Worm (Caenorhabditis elegans): Measurements from ENCODE around the gene M18.6.
"Not testable (repeated sequence)": the region's sequence is repeated elsewhere in the genome, so short reads cannot be mapped to it uniquely, and the experiment has no call there.

M18.6 gene

ce11 chrIV:12129204-12129603 is 8.1 kb downstream of the M18.6 start, which contains the start of gene lin-24:
Gene lin-24 (plus strand): TSS chrIV:12129504.
- TF ChIP-seq ceh-32 (tag; optimal IDR thresholded peaks at IDR 0.05; ENCODE audit: poor library complexity) (no peak), hmg-1.1 (GFP tag; IDR thresholded peaks at IDR 0.05) (no peak), duxl-1 (tag; optimal IDR thresholded peaks at IDR 0.05; ENCODE audit: poor library complexity) (no peak), vab-7 (GFP tag; IDR thresholded peaks at IDR 0.05) (no peak), nhr-111 (GFP tag; optimal IDR thresholded peaks at IDR 0.05) (no peak), spr-3 (GFP tag; optimal IDR thresholded peaks at IDR 0.05) (no peak), jun-1 (tag; optimal IDR thresholded peaks at IDR 0.05) (no peak), T20F7.1 (GFP tag; optimal IDR thresholded peaks at IDR 0.05) (no peak), mxl-2 (GFP tag; conservative IDR thresholded peaks at IDR 0.05) (no peak), lin-1 (GFP tag; IDR thresholded peaks at IDR 0.05) (no peak)

- TF ChIP-seq Y48G9A.11 (GFP tag; IDR thresholded peaks at IDR 0.05) (no peak), skn-1 (tag; optimal IDR thresholded peaks at IDR 0.05) (no peak), dve-1 (tag; optimal IDR thresholded peaks at IDR 0.05; ENCODE audit: insufficient read depth) (no peak), ztf-11 (tag; optimal IDR thresholded peaks at IDR 0.05) (no peak), ceh-28 (tag; optimal IDR thresholded peaks at IDR 0.05) (no peak), unc-62 (GFP tag; optimal IDR thresholded peaks at IDR 0.05 in 1 of 2) (peak in 1 of 2 experiments; percentile 60), unc-62 (tag; optimal IDR thresholded peaks at IDR 0.05) (no peak), ceh-20 (GFP tag; IDR thresholded peaks at IDR 0.05) (0 out of 2 replicates have a peak, but pooled peaks have one; percentile 16), rbr-2 (tag; optimal IDR thresholded peaks at IDR 0.05) (no peak), hlh-30 (tag; optimal IDR thresholded peaks at IDR 0.05; ENCODE audit: insufficient read depth) (peak; percentile 17)
Observed at ce11 chrIV:12131308-12132072, 10.4 kb downstream of the M18.6 start.

DNA sequence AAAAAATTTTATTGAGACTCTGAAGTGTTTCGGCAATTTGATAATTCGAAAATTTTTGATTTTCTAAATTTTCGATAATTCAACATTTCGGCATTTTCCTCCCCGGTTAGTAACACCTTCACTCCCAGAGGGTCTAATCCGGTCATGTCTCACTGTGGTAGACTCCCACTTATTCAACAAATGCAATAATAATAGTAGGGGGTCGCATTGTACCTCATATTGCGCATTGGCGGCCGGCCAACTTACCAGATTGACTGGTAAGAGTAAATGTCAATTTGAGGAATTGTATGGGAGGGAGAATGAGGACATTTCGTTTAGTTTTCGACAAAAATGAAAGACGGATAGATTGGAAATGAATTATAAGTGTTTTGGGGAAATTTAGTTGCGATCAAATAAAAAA is 12.7 kb downstream of the M18.6 start:
- TF ChIP-seq mes-2 (tag; optimal IDR thresholded peaks at IDR 0.05; ENCODE audit: poor library complexity, severe bottlenecking) (peak; percentile 1), lin-38 (GFP tag; IDR thresholded peaks at IDR 0.05) (no peak), skn-1 (tag; optimal IDR thresholded peaks at IDR 0.05) (no peak), dve-1 (tag; optimal IDR thresholded peaks at IDR 0.05; ENCODE audit: insufficient read depth) (no peak), set-16 (GFP tag; IDR thresholded peaks at IDR 0.05) (no peak)

- TF ChIP-seq F37D6.2 (tag; optimal IDR thresholded peaks at IDR 0.05) (no peak), set-16 (GFP tag; IDR thresholded peaks at IDR 0.05) (no peak)
Observed at ce11 chrIV:12134991-12135390, 13.9 kb downstream of the M18.6 start.

- TF ChIP-seq daf-19 (GFP tag; conservative IDR thresholded peaks at IDR 0.05); nhr-6 (tag; optimal IDR thresholded peaks at IDR 0.05); T26A8.4 (GFP tag; IDR thresholded peaks at IDR 0.05): not testable (repeated sequence)
Observed at ce11 chrIV:12138093-12138492, 17.0 kb downstream of the M18.6 start, which contains the start of gene B0001.4. Gene B0001.4 (minus strand): TSS chrIV:12138193.

- TF ChIP-seq jun-1 (tag; optimal IDR thresholded peaks at IDR 0.05) (no peak), unc-62 (GFP tag; optimal IDR thresholded peaks at IDR 0.05 in 1 of 2) (peak in 1 of 2 experiments; percentile 50), unc-62 (tag; optimal IDR thresholded peaks at IDR 0.05) (no peak)
Observed at ce11 chrIV:12140959-12141358, 19.8 kb downstream of the M18.6 start, which contains the start of gene B0001.8. Gene B0001.8 (minus strand): TSS chrIV:12141059.

- no peak for TF ChIP-seq nhr-102 (tag; optimal IDR thresholded peaks at IDR 0.05)
- no peak for TF ChIP-seq madf-9 (GFP tag; conservative IDR thresholded peaks at IDR 0.05)
- no peak for TF ChIP-seq nhr-48 (tag; optimal IDR thresholded peaks at IDR 0.05)
- no peak for TF ChIP-seq T26A8.4 (GFP tag; IDR thresholded peaks at IDR 0.05)
- TF ChIP-seq T20F7.1 (GFP tag; optimal IDR thresholded peaks at IDR 0.05): no peak
- no peak for TF ChIP-seq ceh-32 (tag; optimal IDR thresholded peaks at IDR 0.05; ENCODE audit: poor library complexity)
- TF ChIP-seq F10B5.3 (tag; optimal IDR thresholded peaks at IDR 0.05): no peak
- TF ChIP-seq zfp-3 (GFP tag; conservative IDR thresholded peaks at IDR 0.05): no peak
- TF ChIP-seq F44E2.7 (GFP tag; IDR thresholded peaks at IDR 0.05): no peak
- no peak for TF ChIP-seq lin-15B (tag; optimal IDR thresholded peaks at IDR 0.05)
- TF ChIP-seq vab-7 (GFP tag; IDR thresholded peaks at IDR 0.05): no peak
- no peak for TF ChIP-seq zip-2 (tag; optimal IDR thresholded peaks at IDR 0.05)
- TF ChIP-seq madf-5 (GFP tag; IDR thresholded peaks at IDR 0.05): no peak
Observed at ce11 chrIV:12143231-12143630, 22.1 kb downstream of the M18.6 start, which contains the start of gene B0001.5. Gene B0001.5 (minus strand): TSS chrIV:12143331.
